Worm (Caenorhabditis elegans): ENCODE results near the gene B0303.7.

DNA sequence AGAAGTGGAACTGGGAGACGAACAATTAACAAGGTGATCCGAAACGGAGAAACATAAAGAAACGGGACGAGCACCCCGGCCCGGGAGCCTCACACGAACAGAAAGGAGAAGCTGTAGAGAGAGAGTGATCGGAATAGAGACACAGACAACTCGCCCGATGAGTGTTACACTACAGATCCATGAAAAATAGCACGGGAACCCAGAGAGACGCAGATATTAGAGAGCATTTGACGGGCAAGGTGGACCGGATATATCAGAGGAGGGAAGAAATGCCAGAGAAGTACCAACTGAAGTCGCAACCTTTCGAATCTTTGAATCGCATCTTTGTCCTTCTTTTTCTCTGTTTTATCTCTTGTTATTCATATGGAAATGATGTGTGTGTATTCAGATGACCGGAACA is 9.0 kb upstream of the B0303.7 start, which contains the start of gene anmt-1:
- TF ChIP-seq elt-3 (tag; optimal IDR thresholded peaks at IDR 0.05) (no peak), snpc-4 (tag; optimal IDR thresholded peaks at IDR 0.05) (no peak)
